Fruit fly (Drosophila melanogaster): Measurements from ENCODE around the gene CG31041.

The CG31041 gene

dm6 chr3R:29585015-29585701, 5.5 kb downstream of the CG31041 start:
- TF ChIP-seq CG17801 (GFP tag; optimal IDR thresholded peaks at IDR 0.05; ENCODE audit: partially characterized antibody): no peak

dm6 chr3R:29584266-29584665, 6.4 kb downstream of the CG31041 start:
- TF ChIP-seq CG17801 (GFP tag; optimal IDR thresholded peaks at IDR 0.05; ENCODE audit: partially characterized antibody): no peak

- no peak for TF ChIP-seq CG17801 (GFP tag; optimal IDR thresholded peaks at IDR 0.05; ENCODE audit: partially characterized antibody)
These were observed 7.4 kb downstream of the CG31041 start for dm6 chr3R:29583299-29583698.

dm6 chr3R:29581420-29581819, 9.3 kb downstream of the CG31041 start:
- TF ChIP-seq CG17801 (GFP tag; optimal IDR thresholded peaks at IDR 0.05; ENCODE audit: partially characterized antibody): no peak

- no peak for TF ChIP-seq CG17801 (GFP tag; optimal IDR thresholded peaks at IDR 0.05; ENCODE audit: partially characterized antibody)
These were observed 14.7 kb downstream of the CG31041 start for dm6 chr3R:29576009-29576408.

dm6 chr3R:29572040-29572648, 18.6 kb downstream of the CG31041 start:
- no peak for TF ChIP-seq CG17801 (GFP tag; optimal IDR thresholded peaks at IDR 0.05; ENCODE audit: partially characterized antibody)

- no peak for TF ChIP-seq CG17801 (GFP tag; optimal IDR thresholded peaks at IDR 0.05; ENCODE audit: partially characterized antibody)
These were observed 20.4 kb downstream of the CG31041 start for dm6 chr3R:29570239-29570814.

- no peak for TF ChIP-seq CG17801 (GFP tag; optimal IDR thresholded peaks at IDR 0.05; ENCODE audit: partially characterized antibody)
These were observed 23.6 kb downstream of the CG31041 start for dm6 chr3R:29566997-29567670.

dm6 chr3R:29565744-29566143, 25.0 kb downstream of the CG31041 start:
- no peak for TF ChIP-seq CG17801 (GFP tag; optimal IDR thresholded peaks at IDR 0.05; ENCODE audit: partially characterized antibody)

dm6 chr3R:29562579-29562978, 28.1 kb downstream of the CG31041 start:
- no peak for TF ChIP-seq CG17801 (GFP tag; optimal IDR thresholded peaks at IDR 0.05; ENCODE audit: partially characterized antibody)

- no peak for TF ChIP-seq CG17801 (GFP tag; optimal IDR thresholded peaks at IDR 0.05; ENCODE audit: partially characterized antibody)
These were observed 30.3 kb downstream of the CG31041 start for dm6 chr3R:29560418-29560817.

dm6 chr3R:29559444-29559976, 31.2 kb downstream of the CG31041 start:
- TF ChIP-seq CG17801 (GFP tag; optimal IDR thresholded peaks at IDR 0.05; ENCODE audit: partially characterized antibody): no peak

dm6 chr3R:29557555-29557954, 33.2 kb downstream of the CG31041 start:
- TF ChIP-seq CG17801 (GFP tag; optimal IDR thresholded peaks at IDR 0.05; ENCODE audit: partially characterized antibody): no peak

dm6 chr3R:29556003-29556467, 34.7 kb downstream of the CG31041 start, which contains the start of gene Dr:
TSS of gene Dr (plus strand) at chr3R:29556386.
- TF ChIP-seq CG17801 (GFP tag; optimal IDR thresholded peaks at IDR 0.05; ENCODE audit: partially characterized antibody): no peak

dm6 chr3R:29552830-29553583, 37.7 kb downstream of the CG31041 start:
- no peak for TF ChIP-seq CG17801 (GFP tag; optimal IDR thresholded peaks at IDR 0.05; ENCODE audit: partially characterized antibody)
